Fruit fly (Drosophila melanogaster): ENCODE data around the gene CG1113.

DNA sequence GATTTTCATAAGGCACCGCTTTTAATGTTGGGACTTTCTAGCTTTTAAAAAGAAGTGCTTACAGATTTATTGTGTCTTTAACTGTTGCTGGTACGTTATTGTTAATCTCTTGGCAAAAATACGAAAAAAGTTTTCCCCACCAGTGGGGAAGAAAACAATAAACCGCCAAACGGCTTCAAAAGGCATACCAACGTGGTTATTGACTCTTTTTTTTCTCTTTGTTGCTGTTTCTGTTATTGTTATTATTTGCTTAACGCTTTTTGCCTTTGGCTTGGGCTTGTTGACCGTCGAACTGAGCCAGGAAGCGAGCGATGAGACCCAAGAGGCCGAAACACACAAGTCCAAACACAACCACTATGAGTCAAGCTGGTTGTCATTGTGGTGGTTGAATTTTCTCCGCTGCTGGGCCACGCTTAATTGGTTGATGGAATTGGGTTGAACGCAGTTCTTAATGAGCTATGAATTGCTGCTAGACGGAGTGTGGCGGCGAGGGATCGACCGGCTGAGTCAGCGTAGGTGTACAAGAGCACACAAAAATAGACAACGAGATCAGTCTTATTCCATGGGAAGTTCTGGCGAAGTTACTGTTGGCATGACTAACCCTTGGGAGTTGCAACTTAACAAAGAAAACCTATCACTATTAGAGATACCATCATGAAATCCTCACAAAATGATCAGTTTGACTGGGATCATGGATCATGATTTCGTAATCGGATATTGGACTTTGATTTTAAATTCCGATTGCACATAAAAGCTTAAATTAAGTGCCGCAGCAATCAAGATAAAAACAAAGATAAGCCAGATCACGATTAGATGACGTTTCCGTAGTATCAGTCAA is 45.5 kb upstream of the CG1113 start:
- no peak for TF ChIP-seq usp (GFP tag; optimal IDR thresholded peaks at IDR 0.05)
- TF ChIP-seq EcR (GFP tag; optimal IDR thresholded peaks at IDR 0.05): no peak
- TF ChIP-seq psq (optimal IDR thresholded peaks at IDR 0.05): no peak

All from whole organism.